Fruit fly (Drosophila melanogaster) whole organism, embryonic: Measurements from ENCODE around the gene CG17321.

Experiments used
- Aef1 ChIP-seq: fragments of 200-800 bp; sonication (Bioruptor generic); IDR thresholded peaks from 3 replicates; pipeline ENCODE4 v1.3.6; 2022; ENCODE audit warnings: missing biosample characterization, missing genetic modification characterization
- Antp ChIP-seq: fragments of 200-800 bp; sonication (Bioruptor generic); optimal IDR thresholded peaks from 3 replicates; lab custom pipeline; 2016; ENCODE audit warnings: missing biosample characterization, missing genetic modification characterization
- Atf6 ChIP-seq: fragments of 200-800 bp; sonication (Bioruptor generic); IDR thresholded peaks from 2 replicates; pipeline ENCODE4 v1.3.6; 2022; ENCODE audit warnings: missing biosample characterization, missing genetic modification characterization
- B-H1 ChIP-seq: fragments of 200-800 bp; sonication (Bioruptor generic); IDR thresholded peaks from 3 replicates; pipeline ENCODE4 v1.3.6; 2022; ENCODE audit warnings: missing biosample characterization, missing genetic modification characterization
- CG10267 ChIP-seq: fragments of 200-800 bp; sonication (Bioruptor generic); optimal IDR thresholded peaks from 2 replicates; lab custom pipeline; 2018; ENCODE audit warnings: missing biosample characterization, mild to moderate bottlenecking, missing genetic modification characterization, moderate library complexity
- CG10274 ChIP-seq: fragments of 200-800 bp; sonication (Bioruptor generic); optimal IDR thresholded peaks from 3 replicates; lab custom pipeline; 2017; ENCODE audit warnings: missing biosample characterization, mild to moderate bottlenecking, missing genetic modification characterization
- CG10462 ChIP-seq: fragments of 200-800 bp; sonication (Bioruptor generic); optimal IDR thresholded peaks from 2 replicates; lab custom pipeline; 2016; ENCODE audit warnings: missing biosample characterization, missing genetic modification characterization
- CG10979 ChIP-seq: fragments of 200-800 bp; sonication (Bioruptor generic); optimal IDR thresholded peaks from 2 replicates; lab custom pipeline; 2018; ENCODE audit warnings: missing biosample characterization, mild to moderate bottlenecking, missing genetic modification characterization, moderate library complexity
- CG11093 ChIP-seq: fragments of 200-800 bp; sonication (Bioruptor generic); IDR thresholded peaks from 3 replicates; pipeline ENCODE4 v1.3.6; 2022; ENCODE audit warnings: missing biosample characterization, missing genetic modification characterization
- CG11695 ChIP-seq: fragments of 200-800 bp; sonication (Bioruptor generic); IDR thresholded peaks from 3 replicates; pipeline ENCODE4 v1.3.6; 2022; ENCODE audit warnings: missing biosample characterization, missing genetic modification characterization
- CG14710 ChIP-seq: fragments of 200-800 bp; sonication (Bioruptor generic); optimal IDR thresholded peaks from 3 replicates; lab custom pipeline; 2019; ENCODE audit warnings: missing biosample characterization, mild to moderate bottlenecking, missing genetic modification characterization, moderate library complexity
- CG15696 ChIP-seq: fragments of 200-800 bp; sonication (Bioruptor generic); optimal IDR thresholded peaks from 2 replicates; lab custom pipeline; 2019; ENCODE audit warnings: missing biosample characterization, mild to moderate bottlenecking, missing genetic modification characterization, moderate library complexity
- CG1602 ChIP-seq: fragments of 200-800 bp; sonication (Bioruptor generic); optimal IDR thresholded peaks from 3 replicates; lab custom pipeline; 2016; ENCODE audit warnings: missing biosample characterization, missing genetic modification characterization
- CG16815 ChIP-seq: fragments of 200-800 bp; sonication (Bioruptor generic); optimal IDR thresholded peaks from 3 replicates; lab custom pipeline; 2017; ENCODE audit warnings: missing biosample characterization, mild to moderate bottlenecking, missing genetic modification characterization
- CG17829 ChIP-seq: fragments of 200-800 bp; optimal IDR thresholded peaks from 2 replicates; lab custom pipeline; 2019; ENCODE audit warnings: missing biosample characterization, mild to moderate bottlenecking, missing genetic modification characterization, moderate library complexity
- CG2678 ChIP-seq: fragments of 200-800 bp; sonication (Bioruptor generic); optimal IDR thresholded peaks from 3 replicates; lab custom pipeline; 2019; ENCODE audit warnings: missing biosample characterization, mild to moderate bottlenecking, missing genetic modification characterization, moderate library complexity
- CG30403 ChIP-seq: fragments of 200-800 bp; sonication (Bioruptor generic); optimal IDR thresholded peaks from 3 replicates; lab custom pipeline; 2016; ENCODE audit warnings: missing biosample characterization, missing genetic modification characterization
- CG31388 ChIP-seq: fragments of 200-800 bp; sonication (Bioruptor generic); optimal IDR thresholded peaks from 2 replicates; lab custom pipeline; 2016; ENCODE audit warnings: missing biosample characterization, missing genetic modification characterization
- CG6254 ChIP-seq: fragments of 200-800 bp; sonication (Bioruptor generic); optimal IDR thresholded peaks from 3 replicates; lab custom pipeline; 2017; ENCODE audit warnings: mild to moderate bottlenecking, missing biosample characterization, missing genetic modification reagents, missing genetic modification characterization
- CG6813 ChIP-seq: fragments of 200-800 bp; sonication (Bioruptor generic); optimal IDR thresholded peaks from 2 replicates; lab custom pipeline; 2017; ENCODE audit warnings: missing biosample characterization, missing genetic modification characterization, mild to moderate bottlenecking, moderate library complexity, missing genetic modification reagents
- CG8765 ChIP-seq: fragments of 200-800 bp; sonication (Bioruptor generic); IDR thresholded peaks from 2 replicates; pipeline ENCODE4 v1.3.6; 2022; ENCODE audit warnings: missing biosample characterization, missing genetic modification characterization
- CG8924 ChIP-seq: fragments of 200-800 bp; optimal IDR thresholded peaks from 3 replicates; lab custom pipeline; 2019; ENCODE audit warnings: missing biosample characterization, mild to moderate bottlenecking, missing genetic modification characterization, moderate library complexity
- CG9727 ChIP-seq: fragments of 200-800 bp; sonication (Bioruptor generic); optimal IDR thresholded peaks from 3 replicates; lab custom pipeline; 2017; ENCODE audit warnings: missing biosample characterization, mild to moderate bottlenecking, missing genetic modification characterization
- D ChIP-seq, 2 experiments: fragments of 200-800 bp in 1 of 2; fragments of >200 bp in 1 of 2; sonication (Bioruptor generic) in 1 of 2; optimal IDR thresholded peaks; 2 replicates in 1 of 2; 3 replicates in 1 of 2; lab custom pipeline; 2017; ENCODE audit warnings: mild to moderate bottlenecking in 1 of 2, missing biosample characterization in 1 of 2, missing genetic modification characterization in 1 of 2, missing genetic modification reagents in 1 of 2
- E2f1 ChIP-seq: fragments of 200-800 bp; sonication (Bioruptor generic); IDR thresholded peaks from 2 replicates; pipeline ENCODE4 v1.3.6; 2022; ENCODE audit warnings: missing biosample characterization, missing genetic modification characterization
- Ssrp ChIP-seq: fragments of 200-800 bp; sonication (Bioruptor generic); optimal IDR thresholded peaks from 2 replicates; lab custom pipeline; 2018; ENCODE audit warnings: missing biosample characterization, mild to moderate bottlenecking, missing genetic modification characterization, moderate library complexity
- ac ChIP-seq: fragments of 200-800 bp; sonication (Bioruptor generic); optimal IDR thresholded peaks from 3 replicates; lab custom pipeline; 2017; ENCODE audit warnings: missing biosample characterization, mild to moderate bottlenecking, missing genetic modification characterization
- al ChIP-seq: fragments of 200-800 bp; sonication (Bioruptor generic); IDR thresholded peaks from 2 replicates; pipeline ENCODE4 v1.3.6; 2022; ENCODE audit warnings: missing biosample characterization, missing genetic modification characterization
- btn ChIP-seq: fragments of 200-800 bp; sonication (Bioruptor generic); optimal IDR thresholded peaks from 2 replicates; lab custom pipeline; 2016; ENCODE audit warnings: missing biosample characterization, missing genetic modification characterization
- crp ChIP-seq, 2 experiments: fragments of 200-800 bp; sonication (Bioruptor generic); optimal IDR thresholded peaks; 2 replicates in 1 of 2; 3 replicates in 1 of 2; lab custom pipeline; 2017; ENCODE audit warnings: missing biosample characterization in 2 of 2, missing genetic modification characterization in 2 of 2, mild to moderate bottlenecking in 1 of 2, moderate library complexity in 1 of 2
- dan ChIP-seq: fragments of 200-800 bp; sonication (Bioruptor generic); IDR thresholded peaks from 2 replicates; pipeline ENCODE4 v1.3.6; 2022; ENCODE audit warnings: missing biosample characterization, missing genetic modification characterization
- esg ChIP-seq: fragments of 200-800 bp; sonication (Bioruptor generic); conservative IDR thresholded peaks from 2 replicates; pipeline ENCODE4 v1.3.6; 2022; ENCODE audit warnings: missing biosample characterization, missing genetic modification characterization
- fd102C ChIP-seq: fragments of 200-800 bp; sonication (Bioruptor generic); optimal IDR thresholded peaks from 2 replicates; lab custom pipeline; 2018; ENCODE audit warnings: missing biosample characterization, mild to moderate bottlenecking, missing genetic modification characterization, moderate library complexity
- fd96Cb ChIP-seq: fragments of 200-800 bp; sonication (Bioruptor generic); optimal IDR thresholded peaks from 2 replicates; lab custom pipeline; 2018; ENCODE audit warnings: missing biosample characterization, mild to moderate bottlenecking, missing genetic modification characterization, moderate library complexity
- fru ChIP-seq: fragments of >200 bp; optimal IDR thresholded peaks from 2 replicates; lab custom pipeline; 2017
- grau ChIP-seq: fragments of 200-800 bp; optimal IDR thresholded peaks from 3 replicates; lab custom pipeline; 2019; ENCODE audit warnings: missing biosample characterization, mild to moderate bottlenecking, missing genetic modification characterization, moderate library complexity
- lola ChIP-seq, 3 experiments: fragments of >200 bp in 2 of 3; fragments of 200-800 bp in 1 of 3; sonication (Bioruptor generic) in 1 of 3; optimal IDR thresholded peaks; 2 replicates each; lab custom pipeline; 2017 to 2019; ENCODE audit warnings: missing biosample characterization in 3 of 3, missing genetic modification characterization in 3 of 3, mild to moderate bottlenecking in 1 of 3, moderate library complexity in 1 of 3
- phol ChIP-seq: fragments of 200-800 bp; sonication (Bioruptor generic); optimal IDR thresholded peaks from 3 replicates; lab custom pipeline; 2018; ENCODE audit warnings: missing biosample characterization, mild to moderate bottlenecking, missing genetic modification characterization, moderate library complexity
- pita ChIP-seq: fragments of 200-800 bp; sonication (Bioruptor generic); optimal IDR thresholded peaks from 2 replicates; lab custom pipeline; 2017; ENCODE audit warnings: missing biosample characterization, mild to moderate bottlenecking, missing genetic modification characterization
- prd ChIP-seq, 3 experiments: fragments of >200 bp in 2 of 3; fragments of 200-800 bp in 1 of 3; sonication (Bioruptor generic) in 1 of 3; optimal IDR thresholded peaks in 2 of 3; IDR thresholded peaks in 1 of 3; 2 replicates in 2 of 3; 3 replicates in 1 of 3; pipeline versions ENCODE4 v1.3.6 to Lab custom; 2017 to 2022; ENCODE audit warnings: missing biosample characterization in 1 of 3, missing genetic modification characterization in 1 of 3
- row ChIP-seq: fragments of 200-800 bp; sonication (Bioruptor generic); IDR thresholded peaks from 3 replicates; pipeline ENCODE4 v1.3.6; 2022; ENCODE audit warnings: missing biosample characterization, missing genetic modification characterization
- sens ChIP-seq: fragments of 200-800 bp; sonication (Bioruptor generic); peaks from one replicate; lab custom pipeline; 2016; ENCODE audit warnings: missing biosample characterization, missing genetic modification characterization
- sim ChIP-seq: fragments of 200-800 bp; sonication (Bioruptor generic); IDR thresholded peaks from 2 replicates; pipeline ENCODE4 v1.3.6; 2022; ENCODE audit warnings: missing biosample characterization, missing genetic modification characterization
- tio ChIP-seq: fragments of 200-800 bp; sonication (Bioruptor generic); optimal IDR thresholded peaks from 2 replicates; lab custom pipeline; 2017; ENCODE audit warnings: missing biosample characterization, missing genetic modification characterization, inconsistent platforms
- z ChIP-seq: fragments of 200-800 bp; sonication (Bioruptor generic); IDR thresholded peaks from 3 replicates; pipeline ENCODE4 v1.3.6; 2022; ENCODE audit warnings: missing biosample characterization, missing genetic modification characterization
- zf30C ChIP-seq: fragments of 200-800 bp; sonication (Bioruptor generic); optimal IDR thresholded peaks from 3 replicates; lab custom pipeline; 2018; ENCODE audit warnings: missing biosample characterization, mild to moderate bottlenecking, missing genetic modification characterization

Gene CG17321

dm6 chr2L:18894998-18895732 is 50.2 kb downstream of the CG17321 start (continued):
- TF ChIP-seq CG10979 (tag; lab: Kevin White, UChicago) (peak; percentile 74), sens (GFP tag; lab: Kevin White, UChicago) (no peak), Antp (GFP tag; lab: Kevin White, UChicago) (no peak), B-H1 (GFP tag; lab: Robert Waterston, UW) (no peak), CG14710 (tag; lab: Kevin White, UChicago) (peak; percentile 57), CG8924 (peak; percentile 34), fru (no peak), CG31388 (no peak), CG30403 (GFP tag; lab: Kevin White, UChicago) (peak; percentile 7), CG11093 (GFP tag; lab: Robert Waterston, UW) (no peak), esg (GFP tag; lab: Robert Waterston, UW) (no peak), sim (GFP tag; lab: Robert Waterston, UW) (no peak), CG16815 (GFP tag; lab: Kevin White, UChicago) (peak; percentile 13), pita (GFP tag; lab: Kevin White, UChicago) (no peak), fd102C (GFP tag; lab: Kevin White, UChicago) (peak; percentile 76), grau (tag; lab: Kevin White, UChicago) (peak; percentile 9), btn (GFP tag; lab: Kevin White, UChicago) (no peak), crp (GFP tag; optimal IDR thresholded peaks at IDR 0.05; lab: Kevin White, UChicago) (no peak), tio (GFP tag; lab: Kevin White, UChicago) (no peak), fd96Cb (peak; percentile 25), prd (optimal IDR thresholded peaks at IDR 0.05; lab: Kevin White, UChicago) (no peak), prd (GFP tag; IDR thresholded peaks at IDR 0.05; lab: Robert Waterston, UW) (peak; percentile 73; the same call in 2 of the 3 replicates), CG10462 (GFP tag; lab: Kevin White, UChicago) (peak; percentile 4), CG10274 (GFP tag; lab: Kevin White, UChicago) (no peak), CG10267 (peak; percentile 55), D (optimal IDR thresholded peaks at IDR 0.05; lab: Kevin White, UChicago) (peak; percentile 39), D (GFP tag; optimal IDR thresholded peaks at IDR 0.05; lab: Kevin White, UChicago) (peak; percentile 38), row (GFP tag; lab: Robert Waterston, UW) (peak; percentile 35; the same call in 1 of the 3 replicates), dan (GFP tag; lab: Robert Waterston, UW) (peak; percentile 20; the same call in 1 of the 2 replicates), phol (tag; lab: Kevin White, UChicago) (peak; percentile 53), CG9727 (GFP tag; lab: Kevin White, UChicago) (peak; percentile 57), CG17829 (tag; lab: Kevin White, UChicago) (peak; percentile 58), CG11695 (GFP tag; lab: Robert Waterston, UW) (0 out of 3 replicates have a peak, but pooled peaks have one; percentile 9), CG8765 (GFP tag; lab: Robert Waterston, UW) (peak; percentile 64; the same call in 1 of the 2 replicates), Atf6 (GFP tag; lab: Robert Waterston, UW) (no peak), Ssrp (no peak), CG2678 (tag; lab: Kevin White, UChicago) (peak; percentile 3), z (no peak), ac (GFP tag; lab: Kevin White, UChicago) (no peak), al (GFP tag; lab: Robert Waterston, UW) (no peak), CG6254 (GFP tag; lab: Kevin White, UChicago) (peak; percentile 6), lola (GFP tag; optimal IDR thresholded peaks at IDR 0.05; lab: Kevin White, UChicago) (peak in 1 of 3 experiments; percentile 63), E2f1 (no peak), zf30C (GFP tag; lab: Kevin White, UChicago) (peak; percentile 82), CG6813 (GFP tag; lab: Kevin White, UChicago) (peak; percentile 6), CG1602 (GFP tag; lab: Kevin White, UChicago) (peak; percentile 2), Aef1 (GFP tag; lab: Robert Waterston, UW) (no peak), CG15696 (tag; lab: Kevin White, UChicago) (peak; percentile 82)
- TF ChIP-seq, all 482 proteins: peak for 65
